Worm (Caenorhabditis elegans) whole organism, L1 larva: Measurements from ENCODE around the gene lgc-19.

ENCODE experiments used
- efl-1 ChIP-seq, 4 experiments: fragments of 150-350 bp; optimal IDR thresholded peaks in 3 of 4; peaks in 1 of 4; 1 replicate in 1 of 4; 2 replicates in 3 of 4; lab custom pipeline; 2014; ENCODE audit warnings: missing biosample characterization in 2 of 4, missing genetic modification characterization in 2 of 4, missing genetic modification reagents in 2 of 4
- mdl-1 ChIP-seq, 2 experiments: fragments of 150-350 bp; optimal IDR thresholded peaks; 2 replicates each; lab custom pipeline; 2014 to 2017; ENCODE audit warnings: missing biosample characterization in 2 of 2, missing genetic modification characterization in 2 of 2, inconsistent platforms in 1 of 2
- nhr-76 ChIP-seq: sonication (generic microtip); optimal IDR thresholded peaks from 2 replicates; lab custom pipeline; 2017; ENCODE audit warnings: missing biosample characterization, missing genetic modification characterization
- skn-1 ChIP-seq: fragments of 150-350 bp; optimal IDR thresholded peaks from 2 replicates; lab custom pipeline; 2014; ENCODE audit warnings: missing biosample characterization, missing genetic modification characterization
- sptf-1 ChIP-seq: fragments of 150-350 bp; optimal IDR thresholded peaks from 2 replicates; lab custom pipeline; 2014; ENCODE audit warnings: missing biosample characterization, missing genetic modification characterization

DNA sequence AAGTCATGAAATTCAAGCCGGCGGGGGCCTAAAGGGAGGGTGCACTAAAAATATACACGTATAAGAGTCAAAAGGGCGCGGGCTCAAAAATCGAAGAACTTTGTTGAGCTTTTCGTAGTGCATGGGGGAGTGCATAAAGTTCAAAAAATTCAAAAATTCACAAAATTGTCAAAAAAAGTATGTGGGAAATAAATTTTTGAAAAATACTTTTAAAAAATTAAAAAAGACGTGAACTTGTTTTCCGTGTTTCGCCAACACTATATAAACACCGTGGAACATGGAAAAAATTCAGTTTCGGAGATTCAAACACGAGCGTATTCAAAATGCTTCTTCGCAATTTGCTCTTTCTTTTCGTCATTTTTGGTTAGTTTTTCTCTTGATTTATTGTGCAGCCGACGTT, 289 bp upstream of the lgc-19 start, which contains the start of gene Y105C5B.17:
- TF ChIP-seq efl-1 (optimal IDR thresholded peaks at IDR 0.05; lab: Kevin White, UChicago) (no peak), efl-1 (GFP tag; optimal IDR thresholded peaks at IDR 0.05 in 1 of 2; lab: Kevin White, UChicago) (no peak), sptf-1 (tag; lab: Kevin White, UChicago) (no peak), nhr-76 (tag; lab: Kevin White, UChicago) (no peak), skn-1 (tag; lab: Kevin White, UChicago) (no peak), mdl-1 (tag; optimal IDR thresholded peaks at IDR 0.05; lab: Kevin White, UChicago) (no peak)
